Worm (Caenorhabditis elegans) whole organism, L1 larva: ENCODE data around the gene xpf-1.

Experiments
- C34B4.2 ChIP-seq: sonication (generic microtip); optimal IDR thresholded peaks from 2 replicates; lab custom pipeline; 2017; ENCODE audit warnings: mild to moderate bottlenecking, missing genetic modification characterization, missing compliant biosample characterization
- F16B12.6 ChIP-seq: fragments of 150-350 bp; optimal IDR thresholded peaks from 2 replicates; lab custom pipeline; 2014; ENCODE audit warnings: missing biosample characterization, missing genetic modification characterization
- Y116A8C.19 ChIP-seq: sonication (generic microtip); optimal IDR thresholded peaks from 2 replicates; lab custom pipeline; 2016; ENCODE audit warnings: missing compliant biosample characterization, missing genetic modification characterization, borderline replicate concordance
- alr-1 ChIP-seq: fragments of 200-800 bp; sonication (Bioruptor generic); optimal IDR thresholded peaks from 2 replicates; lab custom pipeline; 2018; ENCODE audit warnings: borderline replicate concordance, mild to moderate bottlenecking, missing genetic modification characterization, missing compliant biosample characterization
- aly-2 ChIP-seq: fragments of 150-350 bp; optimal IDR thresholded peaks from 2 replicates; lab custom pipeline; 2014; ENCODE audit warnings: missing biosample characterization, missing genetic modification characterization
- ces-1 ChIP-seq: fragments of 150-350 bp; optimal IDR thresholded peaks from 2 replicates; lab custom pipeline; 2014; ENCODE audit warnings: missing biosample characterization, missing genetic modification reagents, missing genetic modification characterization
- dpl-1 ChIP-seq, 3 experiments: fragments of 150-350 bp in 2 of 3; sonication (generic microtip) in 1 of 3; optimal IDR thresholded peaks; 2 replicates each; lab custom pipeline; 2014 to 2017; ENCODE audit warnings: missing biosample characterization in 3 of 3, missing genetic modification characterization in 3 of 3, missing genetic modification reagents in 3 of 3
- dsc-1 ChIP-seq: sonication (generic microtip); optimal IDR thresholded peaks from 2 replicates; lab custom pipeline; 2016; ENCODE audit warnings: mild to moderate bottlenecking, missing genetic modification characterization, missing compliant biosample characterization
- efl-1 ChIP-seq, 4 experiments: fragments of 150-350 bp; optimal IDR thresholded peaks in 3 of 4; peaks in 1 of 4; 1 replicate in 1 of 4; 2 replicates in 3 of 4; lab custom pipeline; 2014; ENCODE audit warnings: missing biosample characterization in 2 of 4, missing genetic modification characterization in 2 of 4, missing genetic modification reagents in 2 of 4
- efl-3 ChIP-seq: fragments of 200-800 bp; sonication (Bioruptor generic); optimal IDR thresholded peaks from 2 replicates; lab custom pipeline; 2018; ENCODE audit warnings: mild to moderate bottlenecking, missing genetic modification characterization, missing compliant biosample characterization
- egl-27 ChIP-seq, 2 experiments: fragments of 150-350 bp in 1 of 2; sonication (generic microtip); optimal IDR thresholded peaks; 3 replicates each; lab custom pipeline; 2017 to 2018; ENCODE audit warnings: missing biosample characterization in 2 of 2, missing genetic modification characterization in 2 of 2, missing genetic modification reagents in 2 of 2
- elt-2 ChIP-seq: sonication (generic microtip); optimal IDR thresholded peaks from 2 replicates; lab custom pipeline; 2016; ENCODE audit warnings: missing genetic modification characterization, mild to moderate bottlenecking, inconsistent platforms, missing compliant biosample characterization, missing genetic modification reagents
- ets-5 ChIP-seq: fragments of 200-800 bp; sonication (Bioruptor generic); IDR thresholded peaks from 2 replicates; pipeline ENCODE4 v1.3.6; 2022; ENCODE audit warnings: missing genetic modification characterization, missing compliant biosample characterization
- fkh-4 ChIP-seq: sonication (generic microtip); optimal IDR thresholded peaks from 2 replicates; lab custom pipeline; 2016; ENCODE audit warnings: missing compliant biosample characterization, missing genetic modification characterization, borderline replicate concordance
- fkh-8 ChIP-seq: sonication (generic microtip); optimal IDR thresholded peaks from 2 replicates; lab custom pipeline; 2016; ENCODE audit warnings: mild to moderate bottlenecking, missing genetic modification characterization, missing compliant biosample characterization
- grh-1 ChIP-seq: fragments of 200-800 bp; sonication (Bioruptor generic); IDR thresholded peaks from 2 replicates; pipeline ENCODE4 v1.3.6; 2022; ENCODE audit warnings: missing genetic modification reagents, missing genetic modification characterization, missing compliant biosample characterization
- hpl-2 ChIP-seq: fragments of 150-350 bp; optimal IDR thresholded peaks from 2 replicates; lab custom pipeline; 2014; ENCODE audit warnings: missing biosample characterization, missing genetic modification reagents, missing genetic modification characterization
- irx-1 ChIP-seq: sonication (generic microtip); optimal IDR thresholded peaks from 2 replicates; lab custom pipeline; 2016; ENCODE audit warnings: missing genetic modification characterization, missing compliant biosample characterization
- lin-13 ChIP-seq: fragments of 150-350 bp; optimal IDR thresholded peaks from 2 replicates; lab custom pipeline; 2014; ENCODE audit warnings: missing biosample characterization, missing genetic modification reagents, missing genetic modification characterization
- lin-14 ChIP-seq: fragments of 200-800 bp; sonication (Bioruptor generic); optimal IDR thresholded peaks from 2 replicates; lab custom pipeline; 2018; ENCODE audit warnings: mild to moderate bottlenecking, missing genetic modification characterization, moderate library complexity, missing compliant biosample characterization
- lin-15B ChIP-seq: fragments of 150-350 bp; sonication (generic microtip); optimal IDR thresholded peaks from 3 replicates; lab custom pipeline; 2014; ENCODE audit warnings: missing biosample characterization, missing genetic modification characterization
- lin-35 ChIP-seq, 2 experiments: fragments of 150-350 bp; optimal IDR thresholded peaks; 2 replicates each; lab custom pipeline; 2014; ENCODE audit warnings: missing biosample characterization in 2 of 2, missing genetic modification characterization in 2 of 2, missing genetic modification reagents in 2 of 2
- lsy-2 ChIP-seq, 2 experiments: fragments of 150-350 bp; optimal IDR thresholded peaks; 2 replicates each; lab custom pipeline; 2014; ENCODE audit warnings: missing biosample characterization in 2 of 2, missing genetic modification characterization in 2 of 2
- nhr-11 ChIP-seq: fragments of 150-350 bp; optimal IDR thresholded peaks from 2 replicates; lab custom pipeline; 2014; ENCODE audit warnings: missing biosample characterization, missing genetic modification characterization
- nhr-77 ChIP-seq: fragments of 150-350 bp; optimal IDR thresholded peaks from 2 replicates; lab custom pipeline; 2014; ENCODE audit warnings: missing biosample characterization, missing genetic modification characterization
- nhr-85 ChIP-seq: sonication (generic microtip); peaks from one replicate; lab custom pipeline; 2016; ENCODE audit warnings: missing genetic modification characterization, inconsistent platforms, missing compliant biosample characterization
- pag-3 ChIP-seq: sonication (generic microtip); optimal IDR thresholded peaks from 2 replicates; lab custom pipeline; 2017; ENCODE audit warnings: missing genetic modification characterization, mild to moderate bottlenecking, missing compliant biosample characterization, antibody characterized with exemption, borderline replicate concordance; ENCODE audit not compliant: insufficient read depth
- rnt-1 ChIP-seq: sonication (generic microtip); optimal IDR thresholded peaks from 2 replicates; lab custom pipeline; 2016; ENCODE audit warnings: mild to moderate bottlenecking, missing genetic modification characterization, moderate library complexity, missing compliant biosample characterization
- skn-1 ChIP-seq: fragments of 150-350 bp; optimal IDR thresholded peaks from 2 replicates; lab custom pipeline; 2014; ENCODE audit warnings: missing biosample characterization, missing genetic modification characterization
- snu-23 ChIP-seq: sonication (generic microtip); optimal IDR thresholded peaks from 2 replicates; lab custom pipeline; 2016; ENCODE audit warnings: missing genetic modification characterization, missing compliant biosample characterization
- swsn-7 ChIP-seq: sonication (generic microtip); optimal IDR thresholded peaks from 2 replicates; lab custom pipeline; 2016; ENCODE audit warnings: missing genetic modification characterization, missing compliant biosample characterization
- tlp-1 ChIP-seq: fragments of 150-350 bp; optimal IDR thresholded peaks from 2 replicates; lab custom pipeline; 2014; ENCODE audit warnings: missing biosample characterization, missing genetic modification characterization
- unc-130 ChIP-seq: fragments of 150-350 bp; optimal IDR thresholded peaks from 2 replicates; lab custom pipeline; 2017; ENCODE audit warnings: missing biosample characterization, missing genetic modification characterization, inconsistent platforms
- unc-86 ChIP-seq: sonication (generic microtip); optimal IDR thresholded peaks from 2 replicates; lab custom pipeline; 2016; ENCODE audit warnings: missing genetic modification characterization, missing compliant biosample characterization
- unc-98 ChIP-seq: fragments of 200-800 bp; sonication (Bioruptor generic); IDR thresholded peaks from 2 replicates; pipeline ENCODE4 v1.3.6; 2022; ENCODE audit warnings: missing genetic modification characterization, missing compliant biosample characterization
- vab-15 ChIP-seq: sonication (generic microtip); optimal IDR thresholded peaks from 2 replicates; lab custom pipeline; 2017; ENCODE audit warnings: missing genotype, mild to moderate bottlenecking, missing genetic modification characterization, missing compliant biosample characterization
- xbp-1 ChIP-seq: sonication (generic microtip); optimal IDR thresholded peaks from 2 replicates; lab custom pipeline; 2016; ENCODE audit warnings: missing genetic modification characterization, missing compliant biosample characterization
- zag-1 ChIP-seq: fragments of 150-350 bp; optimal IDR thresholded peaks from 2 replicates; lab custom pipeline; 2014; ENCODE audit warnings: missing biosample characterization, missing genetic modification characterization
- zip-4 ChIP-seq: fragments of 200-800 bp; sonication (Bioruptor generic); optimal IDR thresholded peaks from 2 replicates; lab custom pipeline; 2018; ENCODE audit warnings: mild to moderate bottlenecking, missing genetic modification characterization, moderate library complexity, missing compliant biosample characterization
- ztf-4 ChIP-seq: fragments of 150-350 bp; optimal IDR thresholded peaks from 2 replicates; lab custom pipeline; 2014; ENCODE audit warnings: missing biosample characterization, missing genetic modification characterization

Gene xpf-1

ce11 chrII:11675877-11676473, 20.0 kb upstream of the xpf-1 start, which contains the start of the genes trr-1 and C47D12.2 (continued):
- TF ChIP-seq fkh-8, result peak; percentile 26
- peak; percentile 64 for TF ChIP-seq F16B12.6 (tag; lab: Kevin White, UChicago)
- TF ChIP-seq ces-1 (GFP tag; lab: Kevin White, UChicago), result no peak
- no peak for TF ChIP-seq lin-14 (GFP tag; lab: Kevin White, UChicago)
- peak; percentile 5 for TF ChIP-seq elt-2
- TF ChIP-seq alr-1 (tag; lab: Kevin White, UChicago), result no peak
- peak; percentile 62 for TF ChIP-seq lin-15B (tag; lab: Kevin White, UChicago)
- no peak for TF ChIP-seq unc-98
- TF ChIP-seq hpl-2 (GFP tag; lab: Kevin White, UChicago), result peak; percentile 58
- TF ChIP-seq lin-13 (GFP tag; lab: Kevin White, UChicago), result peak; percentile 39
- no peak for TF ChIP-seq C34B4.2 (tag; lab: Kevin White, UChicago)
- peak; percentile 59; the same call in 1 of the 2 replicates for TF ChIP-seq grh-1 (GFP tag; lab: Robert Waterston, UW)
- peak; percentile 79 for TF ChIP-seq xbp-1
- TF ChIP-seq Y116A8C.19 (tag; lab: Kevin White, UChicago), result no peak
- TF ChIP-seq snu-23 (GFP tag; lab: Kevin White, UChicago), result peak; percentile 82
- TF ChIP-seq skn-1 (tag; lab: Kevin White, UChicago), result peak; percentile 84
- TF ChIP-seq unc-86 (tag; lab: Kevin White, UChicago), result peak; percentile 48
- TF ChIP-seq zag-1 (tag; lab: Kevin White, UChicago), result no peak
- peak; percentile 81 to 88 (median 87) for TF ChIP-seq dpl-1 (GFP tag; optimal IDR thresholded peaks at IDR 0.05; lab: Kevin White, UChicago)
- TF ChIP-seq ztf-4 (tag; lab: Kevin White, UChicago), result no peak
- peak; percentile 14 for TF ChIP-seq fkh-4 (tag; lab: Kevin White, UChicago)
- TF ChIP-seq unc-130, result peak; percentile 24

- no peak for TF ChIP-seq dsc-1
- no peak for TF ChIP-seq irx-1 (tag; lab: Kevin White, UChicago)
- TF ChIP-seq nhr-11, result no peak
- TF ChIP-seq rnt-1 (tag; lab: Kevin White, UChicago), result no peak
- no peak for TF ChIP-seq tlp-1 (tag; lab: Kevin White, UChicago)
- no peak for TF ChIP-seq lin-35 (GFP tag; optimal IDR thresholded peaks at IDR 0.05; lab: Kevin White, UChicago)
- TF ChIP-seq ets-5, result no peak
- no peak for TF ChIP-seq efl-1 (optimal IDR thresholded peaks at IDR 0.05; lab: Kevin White, UChicago)
- TF ChIP-seq efl-1 (GFP tag; optimal IDR thresholded peaks at IDR 0.05 in 1 of 2; lab: Kevin White, UChicago), result no peak
- no peak for TF ChIP-seq vab-15 (tag; lab: Kevin White, UChicago)
- no peak for TF ChIP-seq efl-3 (GFP tag; lab: Kevin White, UChicago)
- TF ChIP-seq C34B4.2 (tag; lab: Kevin White, UChicago), result no peak
- TF ChIP-seq aly-2 (tag; lab: Kevin White, UChicago), result no peak
- TF ChIP-seq unc-98, result no peak
- TF ChIP-seq nhr-77 (tag; lab: Kevin White, UChicago), result no peak
- TF ChIP-seq zip-4, result no peak
- TF ChIP-seq egl-27 (tag; optimal IDR thresholded peaks at IDR 0.05; lab: Kevin White, UChicago), result no peak
- TF ChIP-seq nhr-85 (tag; lab: Kevin White, UChicago), result no peak
- TF ChIP-seq lsy-2 (tag; optimal IDR thresholded peaks at IDR 0.05; lab: Kevin White, UChicago), result no peak
- no peak for TF ChIP-seq swsn-7 (tag; lab: Kevin White, UChicago)
- TF ChIP-seq pag-3 (tag; lab: Kevin White, UChicago), result no peak
Observed at ce11 chrII:11680220-11680619, 15.8 kb upstream of the xpf-1 start.
